Worm (Caenorhabditis elegans) whole organism, early embryonic: ENCODE measurements around the gene grk-1.

ENCODE experiments used
- B0310.2 ChIP-seq: sonication (generic microtip); optimal IDR thresholded peaks from 2 replicates; lab custom pipeline; 2016; ENCODE audit warnings: mild to moderate bottlenecking, missing genetic modification characterization, missing compliant biosample characterization
- F13C5.2 ChIP-seq: sonication (generic microtip); optimal IDR thresholded peaks from 2 replicates; lab custom pipeline; 2017; ENCODE audit warnings: mild to moderate bottlenecking, missing genetic modification characterization, inconsistent platforms, missing compliant biosample characterization
- aly-1 ChIP-seq: sonication (generic microtip); optimal IDR thresholded peaks from 2 replicates; lab custom pipeline; 2016; ENCODE audit warnings: missing genetic modification characterization, missing compliant biosample characterization
- ama-1 ChIP-seq: fragments of 150-350 bp; optimal IDR thresholded peaks from 2 replicates; lab custom pipeline; 2014
- ceh-13 ChIP-seq: fragments of 200-800 bp; sonication (Bioruptor generic); optimal IDR thresholded peaks from 2 replicates; lab custom pipeline; 2018; ENCODE audit warnings: mild to moderate bottlenecking, missing genetic modification characterization, missing compliant biosample characterization
- ceh-36 ChIP-seq: sonication (generic microtip); optimal IDR thresholded peaks from 2 replicates; lab custom pipeline; 2016; ENCODE audit warnings: missing genetic modification characterization, inconsistent platforms, missing compliant biosample characterization
- ets-7 ChIP-seq: sonication (generic microtip); optimal IDR thresholded peaks from 2 replicates; lab custom pipeline; 2016; ENCODE audit warnings: missing genotype, missing genetic modification characterization, missing compliant biosample characterization
- flt-1 ChIP-seq: fragments of 200-800 bp; sonication (Bioruptor generic); IDR thresholded peaks from 2 replicates; pipeline ENCODE4 v1.3.6; 2022; ENCODE audit warnings: missing genetic modification characterization, missing compliant biosample characterization
- hmbx-1 ChIP-seq: sonication (generic microtip); optimal IDR thresholded peaks from 2 replicates; lab custom pipeline; 2016; ENCODE audit warnings: mild to moderate bottlenecking, missing genetic modification characterization, missing compliant biosample characterization
- hmg-4 ChIP-seq: fragments of 200-800 bp; sonication (Bioruptor generic); optimal IDR thresholded peaks from 2 replicates; lab custom pipeline; 2018; ENCODE audit warnings: mild to moderate bottlenecking, missing genetic modification characterization, missing compliant biosample characterization
- hnd-1 ChIP-seq: sonication (generic microtip); optimal IDR thresholded peaks from 2 replicates; lab custom pipeline; 2016; ENCODE audit warnings: missing genetic modification characterization, missing compliant biosample characterization
- pes-1 ChIP-seq: fragments of 200-800 bp; sonication (Bioruptor generic); IDR thresholded peaks from 2 replicates; pipeline ENCODE4 v1.3.6; 2022; ENCODE audit warnings: missing genetic modification reagents, missing genetic modification characterization, missing compliant biosample characterization
- scrt-1 ChIP-seq: fragments of 200-800 bp; sonication (Bioruptor generic); IDR thresholded peaks from 2 replicates; pipeline ENCODE4 v1.3.6; 2022; ENCODE audit warnings: missing genetic modification characterization, missing compliant biosample characterization
- sea-1 ChIP-seq: fragments of 200-800 bp; sonication (Bioruptor generic); conservative IDR thresholded peaks from 2 replicates; pipeline ENCODE4 v1.3.6; 2022; ENCODE audit warnings: missing genetic modification characterization, missing compliant biosample characterization
- tbx-11 ChIP-seq: fragments of 200-800 bp; sonication (Bioruptor generic); IDR thresholded peaks from 2 replicates; pipeline ENCODE4 v1.3.6; 2022; ENCODE audit warnings: missing genetic modification characterization, missing compliant biosample characterization
- tbx-37 ChIP-seq: fragments of 200-800 bp; sonication (Bioruptor generic); conservative IDR thresholded peaks from 2 replicates; pipeline ENCODE4 v1.3.6; 2022; ENCODE audit warnings: missing genetic modification reagents, missing genetic modification characterization, missing compliant biosample characterization
- tra-4 ChIP-seq: sonication (generic microtip); optimal IDR thresholded peaks from 2 replicates; lab custom pipeline; 2017; ENCODE audit warnings: missing genetic modification characterization, missing compliant biosample characterization

The grk-1 gene

ce11 chrX:9999192-9999591, at the start of gene grk-1:
Gene grk-1 (minus strand): TSS chrX:9999208.
- TF ChIP-seq B0310.2 (tag; lab: Kevin White, UChicago) (no peak), hnd-1 (tag; lab: Kevin White, UChicago) (no peak), tbx-11 (GFP tag; lab: Robert Waterston, UW) (no peak), ceh-36 (no peak), scrt-1 (no peak), aly-1 (no peak), flt-1 (GFP tag; lab: Robert Waterston, UW) (no peak), hmbx-1 (tag; lab: Kevin White, UChicago) (no peak), hmg-4 (GFP tag; lab: Kevin White, UChicago) (no peak), ceh-13 (no peak), pes-1 (GFP tag; lab: Robert Waterston, UW) (no peak), ama-1 (lab: Kevin White, UChicago) (no peak), tbx-37 (GFP tag; lab: Robert Waterston, UW) (no peak), F13C5.2 (tag; lab: Kevin White, UChicago) (no peak), ets-7 (no peak), tra-4 (tag; lab: Kevin White, UChicago) (no peak), sea-1 (GFP tag; lab: Robert Waterston, UW) (no peak)

ce11 chrX:10047325-10047724, 48.3 kb upstream of the grk-1 start, which contains the start of gene ZC374.2:
Gene ZC374.2 (minus strand): TSS chrX:10047425.
- TF ChIP-seq hnd-1 (tag; lab: Kevin White, UChicago) (no peak), hmbx-1 (tag; lab: Kevin White, UChicago) (no peak)

ce11 chrX:10044473-10044872, 45.5 kb upstream of the grk-1 start:
- TF ChIP-seq hmg-4 (GFP tag; lab: Kevin White, UChicago) (no peak), pes-1 (GFP tag; lab: Robert Waterston, UW) (no peak), hmbx-1 (tag; lab: Kevin White, UChicago) (no peak), B0310.2 (tag; lab: Kevin White, UChicago) (no peak), hnd-1 (tag; lab: Kevin White, UChicago) (no peak), tra-4 (tag; lab: Kevin White, UChicago) (no peak), tbx-37 (GFP tag; lab: Robert Waterston, UW) (no peak), ets-7 (no peak)

- TF ChIP-seq ama-1 (lab: Kevin White, UChicago) (no peak), F13C5.2 (tag; lab: Kevin White, UChicago) (no peak), scrt-1 (no peak), hnd-1 (tag; lab: Kevin White, UChicago) (no peak), aly-1 (no peak), tra-4 (tag; lab: Kevin White, UChicago) (no peak), ceh-36 (no peak), tbx-11 (GFP tag; lab: Robert Waterston, UW) (no peak), ceh-13 (no peak), flt-1 (GFP tag; lab: Robert Waterston, UW) (no peak), sea-1 (GFP tag; lab: Robert Waterston, UW) (no peak), tbx-37 (GFP tag; lab: Robert Waterston, UW) (no peak), hmbx-1 (tag; lab: Kevin White, UChicago) (no peak), pes-1 (GFP tag; lab: Robert Waterston, UW) (no peak), ets-7 (no peak)
Observed at ce11 chrX:10030836-10031235, 31.8 kb upstream of the grk-1 start, which contains the start of gene sek-6. Gene sek-6 (plus strand): TSS chrX:10031150.

- TF ChIP-seq tbx-11 (GFP tag; lab: Robert Waterston, UW) (no peak), B0310.2 (tag; lab: Kevin White, UChicago) (no peak), flt-1 (GFP tag; lab: Robert Waterston, UW) (no peak), aly-1 (no peak), tbx-37 (GFP tag; lab: Robert Waterston, UW) (no peak), ceh-36 (no peak), ets-7 (no peak), tra-4 (tag; lab: Kevin White, UChicago) (no peak), scrt-1 (no peak)
Observed at ce11 chrX:10027556-10027955, 28.5 kb upstream of the grk-1 start, which contains the start of gene mkk-4. Gene mkk-4 (plus strand): TSS chrX:10027856.

- TF ChIP-seq tra-4 (tag; lab: Kevin White, UChicago): no peak
- no peak for TF ChIP-seq sea-1 (GFP tag; lab: Robert Waterston, UW)
- no peak for TF ChIP-seq ceh-13
- TF ChIP-seq ceh-36: no peak
- TF ChIP-seq B0310.2 (tag; lab: Kevin White, UChicago): no peak
- no peak for TF ChIP-seq hnd-1 (tag; lab: Kevin White, UChicago)
- no peak for TF ChIP-seq pes-1 (GFP tag; lab: Robert Waterston, UW)
- TF ChIP-seq tbx-37 (GFP tag; lab: Robert Waterston, UW): no peak
- no peak for TF ChIP-seq tbx-11 (GFP tag; lab: Robert Waterston, UW)
- TF ChIP-seq scrt-1: no peak
- TF ChIP-seq aly-1: no peak
- TF ChIP-seq ets-7: no peak
- no peak for TF ChIP-seq hmg-4 (GFP tag; lab: Kevin White, UChicago)
Observed at ce11 chrX:10026347-10026746, 27.3 kb upstream of the grk-1 start.

ce11 chrX:10022016-10022415, 23.0 kb upstream of the grk-1 start, which contains the start of gene F42G10.1:
Gene F42G10.1 (minus strand): TSS chrX:10022166.
- TF ChIP-seq hnd-1 (tag; lab: Kevin White, UChicago): no peak

ce11 chrX:10017975-10018654, 19.1 kb upstream of the grk-1 start, which contains the start of gene F19C6.4:
Gene F19C6.4 (minus strand): TSS chrX:10018025.
- TF ChIP-seq sea-1 (GFP tag; lab: Robert Waterston, UW): no peak
